Fruit fly (Drosophila melanogaster) whole organism, embryonic: ENCODE measurements around the gene wit.

ENCODE experiments used
- Atf6 ChIP-seq: fragments of 200-800 bp; sonication (Bioruptor generic); IDR thresholded peaks from 2 replicates; pipeline ENCODE4 v1.3.6; 2022; ENCODE audit warnings: missing biosample characterization, missing genetic modification characterization
- CG10209 ChIP-seq: fragments of 200-800 bp; sonication (Bioruptor generic); optimal IDR thresholded peaks from 3 replicates; lab custom pipeline; 2017; ENCODE audit warnings: missing biosample characterization, mild to moderate bottlenecking, missing genetic modification characterization, missing genetic modification reagents
- CG10543 ChIP-seq: fragments of 200-800 bp; sonication (Bioruptor generic); optimal IDR thresholded peaks from 3 replicates; lab custom pipeline; 2017; ENCODE audit warnings: missing biosample characterization, mild to moderate bottlenecking, missing genetic modification characterization, moderate library complexity
- CG11456 ChIP-seq: fragments of 200-800 bp; sonication (Bioruptor generic); IDR thresholded peaks from 3 replicates; pipeline ENCODE4 v1.3.6; 2022; ENCODE audit warnings: missing biosample characterization, missing genetic modification characterization
- CG11560 ChIP-seq: fragments of 200-800 bp; sonication (Bioruptor generic); IDR thresholded peaks from 3 replicates; pipeline ENCODE4 v1.3.6; 2022; ENCODE audit warnings: missing biosample characterization, missing genetic modification characterization
- CG12071 ChIP-seq: fragments of 200-800 bp; sonication (Bioruptor generic); optimal IDR thresholded peaks from 3 replicates; lab custom pipeline; 2018; ENCODE audit warnings: missing biosample characterization, mild to moderate bottlenecking, missing genetic modification characterization
- CG12299 ChIP-seq: fragments of 200-800 bp; sonication (Bioruptor generic); optimal IDR thresholded peaks from 2 replicates; lab custom pipeline; 2018; ENCODE audit warnings: missing biosample characterization, mild to moderate bottlenecking, missing genetic modification characterization
- CG13287 ChIP-seq: fragments of 200-800 bp; sonication (Bioruptor generic); IDR thresholded peaks from 2 replicates; pipeline ENCODE4 v1.3.6; 2022; ENCODE audit warnings: missing biosample characterization, missing genetic modification characterization; ENCODE audit not compliant: partially characterized antibody
- CG13894 ChIP-seq: fragments of 200-800 bp; sonication (Bioruptor generic); optimal IDR thresholded peaks from 3 replicates; lab custom pipeline; 2018; ENCODE audit warnings: missing biosample characterization, mild to moderate bottlenecking, missing genetic modification characterization, moderate library complexity
- CG14667 ChIP-seq: fragments of 200-800 bp; sonication (Bioruptor generic); IDR thresholded peaks from 2 replicates; pipeline ENCODE4 v1.3.6; 2022; ENCODE audit warnings: missing biosample characterization, missing genetic modification characterization
- CG1647 ChIP-seq: fragments of 200-800 bp; sonication (Bioruptor generic); optimal IDR thresholded peaks from 3 replicates; lab custom pipeline; 2016; ENCODE audit warnings: missing biosample characterization, missing genetic modification characterization
- CG17328 ChIP-seq: fragments of 200-800 bp; sonication (Bioruptor generic); IDR thresholded peaks from 2 replicates; pipeline ENCODE4 v1.3.6; 2022; ENCODE audit warnings: missing biosample characterization, missing genetic modification characterization
- CG17612 ChIP-seq: fragments of 200-800 bp; sonication (Bioruptor generic); IDR thresholded peaks from 2 replicates; pipeline ENCODE4 v1.3.6; 2022; ENCODE audit warnings: missing biosample characterization, missing genetic modification characterization
- CG2199 ChIP-seq: fragments of 200-800 bp; sonication (Bioruptor generic); IDR thresholded peaks from 3 replicates; pipeline ENCODE4 v1.3.6; 2022; ENCODE audit warnings: missing biosample characterization, missing genetic modification characterization
- CG32532 ChIP-seq: fragments of 200-800 bp; sonication (Bioruptor generic); IDR thresholded peaks from 2 replicates; pipeline ENCODE4 v1.3.6; 2022; ENCODE audit warnings: missing biosample characterization, missing genetic modification characterization
- CG33557 ChIP-seq: fragments of 200-800 bp; sonication (Bioruptor generic); optimal IDR thresholded peaks from 2 replicates; lab custom pipeline; 2019; ENCODE audit warnings: missing biosample characterization, mild to moderate bottlenecking, missing genetic modification characterization, moderate library complexity
- CG34224 ChIP-seq: fragments of 200-800 bp; sonication (Bioruptor generic); IDR thresholded peaks from 3 replicates; pipeline ENCODE4 v1.3.6; 2022; ENCODE audit warnings: missing biosample characterization, missing genetic modification characterization; ENCODE audit not compliant: partially characterized antibody
- CG4730 ChIP-seq: fragments of 200-800 bp; sonication (Bioruptor generic); IDR thresholded peaks from 2 replicates; pipeline ENCODE4 v1.3.6; 2022; ENCODE audit warnings: missing biosample characterization, missing genetic modification characterization
- CG8290 ChIP-seq, 3 experiments: fragments of 200-800 bp; sonication (Bioruptor generic); optimal IDR thresholded peaks; 2 replicates each; lab custom pipeline; 2016 to 2019; ENCODE audit warnings: missing biosample characterization in 3 of 3, missing genetic modification characterization in 3 of 3, mild to moderate bottlenecking in 2 of 3, moderate library complexity in 1 of 3
- CTCF ChIP-seq: fragments of 200-800 bp; sonication (Bioruptor generic); optimal IDR thresholded peaks from 2 replicates; lab custom pipeline; 2017; ENCODE audit warnings: missing biosample characterization, mild to moderate bottlenecking, missing genetic modification characterization, moderate library complexity
- Dip2 ChIP-seq: fragments of 200-800 bp; sonication (Bioruptor generic); IDR thresholded peaks from 2 replicates; pipeline ENCODE4 v1.3.6; 2022; ENCODE audit warnings: missing biosample characterization, missing genetic modification characterization
- Fer1 ChIP-seq: fragments of 200-800 bp; sonication (Bioruptor generic); optimal IDR thresholded peaks from 2 replicates; lab custom pipeline; 2017; ENCODE audit warnings: missing biosample characterization, mild to moderate bottlenecking, missing genetic modification characterization
- H15 ChIP-seq: fragments of 200-800 bp; sonication (Bioruptor generic); IDR thresholded peaks from 3 replicates; pipeline ENCODE4 v1.3.6; 2022; ENCODE audit warnings: missing biosample characterization, missing genetic modification characterization
- Med ChIP-seq: fragments of 200-800 bp; sonication (Bioruptor generic); peaks from one replicate; lab custom pipeline; 2016; ENCODE audit warnings: missing biosample characterization, missing genetic modification characterization, mild to moderate bottlenecking, inconsistent platforms, moderate library complexity
- Myb ChIP-seq: fragments of 200-800 bp; sonication (Bioruptor generic); optimal IDR thresholded peaks from 2 replicates; lab custom pipeline; 2016; ENCODE audit warnings: missing biosample characterization, missing genetic modification characterization
- Opbp ChIP-seq: fragments of 200-800 bp; sonication (Bioruptor generic); IDR thresholded peaks from 3 replicates; pipeline ENCODE4 v1.3.6; 2022; ENCODE audit warnings: missing biosample characterization, missing genetic modification characterization; ENCODE audit not compliant: partially characterized antibody
- Xbp1 ChIP-seq: fragments of 200-800 bp; sonication (Bioruptor generic); optimal IDR thresholded peaks from 3 replicates; lab custom pipeline; 2016; ENCODE audit warnings: missing biosample characterization, mild to moderate bottlenecking, missing genetic modification characterization
- ase ChIP-seq: fragments of 200-800 bp; sonication (Bioruptor generic); IDR thresholded peaks from 3 replicates; pipeline ENCODE4 v1.3.6; 2022; ENCODE audit warnings: missing biosample characterization, missing genetic modification characterization
- ash1 ChIP-seq: fragments of 200-800 bp; sonication (Bioruptor generic); optimal IDR thresholded peaks from 2 replicates; lab custom pipeline; 2018; ENCODE audit warnings: missing biosample characterization, mild to moderate bottlenecking, missing genetic modification characterization
- chinmo ChIP-seq: fragments of 200-800 bp; sonication (Bioruptor generic); IDR thresholded peaks from 4 replicates; pipeline ENCODE4 v1.3.6; 2022; ENCODE audit warnings: missing biosample characterization, missing genetic modification characterization; ENCODE audit not compliant: partially characterized antibody
- dati ChIP-seq: fragments of 200-800 bp; sonication (Bioruptor generic); IDR thresholded peaks from 2 replicates; pipeline ENCODE4 v1.3.6; 2022; ENCODE audit warnings: missing biosample characterization, missing genetic modification characterization
- gcm ChIP-seq: fragments of 200-800 bp; sonication (Bioruptor generic); optimal IDR thresholded peaks from 2 replicates; lab custom pipeline; 2019; ENCODE audit warnings: missing biosample characterization, mild to moderate bottlenecking, missing genetic modification characterization, moderate library complexity
- her ChIP-seq: fragments of 200-800 bp; sonication (Bioruptor generic); optimal IDR thresholded peaks from 2 replicates; lab custom pipeline; 2016; ENCODE audit warnings: missing biosample characterization, missing genetic modification characterization
- inv ChIP-seq: fragments of 200-800 bp; sonication (Bioruptor generic); IDR thresholded peaks from 2 replicates; pipeline ENCODE4 v1.3.6; 2022; ENCODE audit warnings: missing biosample characterization, missing genetic modification characterization; ENCODE audit not compliant: partially characterized antibody
- mam ChIP-seq: fragments of 200-800 bp; sonication (Bioruptor generic); optimal IDR thresholded peaks from 3 replicates; lab custom pipeline; 2016; ENCODE audit warnings: missing biosample characterization, missing genetic modification characterization
- odd ChIP-seq: fragments of 200-800 bp; sonication (Bioruptor generic); optimal IDR thresholded peaks from 2 replicates; lab custom pipeline; 2017; ENCODE audit warnings: missing biosample characterization, mild to moderate bottlenecking, missing genetic modification characterization
- otp ChIP-seq: fragments of 200-800 bp; sonication (Bioruptor generic); IDR thresholded peaks from 3 replicates; pipeline ENCODE4, ENCODE4 v1.3.6; 2022; ENCODE audit warnings: missing biosample characterization, missing genetic modification characterization
- pan ChIP-seq, 4 experiments: fragments of >200 bp in 3 of 4; fragments of 200-800 bp in 1 of 4; sonication (Bioruptor generic) in 1 of 4; optimal IDR thresholded peaks in 3 of 4; IDR thresholded peaks in 1 of 4; 2 replicates each; pipeline versions ENCODE4 v1.3.6 to Lab custom; 2017 to 2022; ENCODE audit warnings: missing biosample characterization in 2 of 4, missing genetic modification characterization in 2 of 4, mixed read lengths in 1 of 4
- pros ChIP-seq: fragments of 200-800 bp; sonication (Bioruptor generic); optimal IDR thresholded peaks from 3 replicates; lab custom pipeline; 2019; ENCODE audit warnings: missing biosample characterization, mild to moderate bottlenecking, missing genetic modification characterization, moderate library complexity
- ranshi ChIP-seq: fragments of 200-800 bp; sonication (Bioruptor generic); IDR thresholded peaks from 2 replicates; pipeline ENCODE4 v1.3.6; 2022; ENCODE audit warnings: missing biosample characterization, missing genetic modification characterization
- slbo ChIP-seq: fragments of 200-800 bp; sonication (Bioruptor generic); IDR thresholded peaks from 2 replicates; pipeline ENCODE4 v1.3.6; 2022; ENCODE audit warnings: missing biosample characterization, missing genetic modification characterization
- so ChIP-seq: fragments of 200-800 bp; sonication (Bioruptor generic); IDR thresholded peaks from 3 replicates; pipeline ENCODE4 v1.3.6; 2022; ENCODE audit warnings: missing biosample characterization, missing genetic modification characterization
- sob ChIP-seq: fragments of 200-800 bp; sonication (Bioruptor generic); IDR thresholded peaks from 2 replicates; pipeline ENCODE4 v1.3.6; 2022; ENCODE audit warnings: missing biosample characterization, missing genetic modification characterization
- tio ChIP-seq: fragments of 200-800 bp; sonication (Bioruptor generic); optimal IDR thresholded peaks from 2 replicates; lab custom pipeline; 2017; ENCODE audit warnings: missing biosample characterization, missing genetic modification characterization, inconsistent platforms
- z ChIP-seq: fragments of 200-800 bp; sonication (Bioruptor generic); IDR thresholded peaks from 3 replicates; pipeline ENCODE4 v1.3.6; 2022; ENCODE audit warnings: missing biosample characterization, missing genetic modification characterization
- zfh2 ChIP-seq: fragments of 200-800 bp; sonication (Bioruptor generic); optimal IDR thresholded peaks from 2 replicates; lab custom pipeline; 2016; ENCODE audit warnings: missing biosample characterization, missing genetic modification characterization

Gene wit

DNA sequence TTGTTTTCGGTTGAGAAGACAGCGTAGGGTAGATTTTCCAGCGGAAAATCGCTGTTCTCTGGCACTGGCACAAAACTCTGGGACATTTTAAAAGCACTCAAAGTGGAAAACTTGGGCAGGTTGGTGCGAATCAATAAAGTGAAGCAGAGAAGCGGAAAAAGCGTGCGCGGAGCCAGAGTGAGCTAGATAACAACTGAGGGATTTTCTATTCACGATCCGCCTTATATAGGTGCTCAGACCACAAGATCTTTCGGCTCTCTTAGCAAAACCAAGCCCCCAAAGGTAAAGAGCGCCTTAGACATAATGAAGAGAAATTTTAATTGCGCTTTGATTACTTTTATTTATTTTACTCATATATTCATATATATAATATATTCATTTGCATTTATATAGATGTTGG lies 2.2 kb upstream of the wit start, which contains the start of gene Faa (continued):
- TF ChIP-seq CG13287 (GFP tag; lab: Robert Waterston, UW) (peak; percentile 30; the same call in 1 of the 2 replicates), CG2199 (GFP tag; lab: Robert Waterston, UW) (0 out of 3 replicates have a peak, but pooled peaks have one; percentile 37), CG8290 (GFP tag; optimal IDR thresholded peaks at IDR 0.05; lab: Kevin White, UChicago) (no peak), CG8290 (tag; optimal IDR thresholded peaks at IDR 0.05; lab: Kevin White, UChicago) (peak in 1 of 2 experiments; percentile 17), Opbp (GFP tag; lab: Robert Waterston, UW) (0 out of 3 replicates have a peak, but pooled peaks have one; percentile 16), CG10543 (GFP tag; lab: Kevin White, UChicago) (no peak), CG4730 (GFP tag; lab: Robert Waterston, UW) (no peak), Myb (GFP tag; lab: Kevin White, UChicago) (no peak), z (GFP tag; lab: Robert Waterston, UW) (peak; percentile 93)

DNA sequence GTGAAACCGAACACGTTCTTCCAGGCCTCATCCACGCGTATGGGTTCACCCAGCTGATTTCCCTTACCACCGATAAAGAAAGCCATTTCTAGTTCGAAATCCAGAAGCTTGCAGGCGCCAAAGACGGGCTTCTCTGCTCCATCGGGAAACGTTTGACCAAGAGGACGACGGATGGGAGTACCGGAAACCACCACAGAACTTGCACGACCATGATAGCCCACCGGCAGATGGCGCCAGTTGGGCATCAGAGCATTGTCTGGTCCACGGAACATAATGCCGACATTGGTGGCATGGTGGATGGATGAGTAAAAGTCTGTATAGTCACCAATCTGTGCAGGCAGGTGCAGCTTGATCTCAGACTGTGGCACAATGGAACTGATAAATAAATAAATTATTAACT lies 1.2 kb upstream of the wit start:
- no peak for TF ChIP-seq ase (GFP tag; lab: Robert Waterston, UW)
- no peak for TF ChIP-seq Opbp (GFP tag; lab: Robert Waterston, UW)
- 0 out of 4 replicates have a peak, but pooled peaks have one; percentile 14 for TF ChIP-seq chinmo (GFP tag; lab: Robert Waterston, UW)
- TF ChIP-seq Med (GFP tag; lab: Kevin White, UChicago): peak; percentile 72
- no peak for TF ChIP-seq gcm
- TF ChIP-seq CG13894 (tag; lab: Kevin White, UChicago): peak; percentile 30
- no peak for TF ChIP-seq CG34224 (GFP tag; lab: Robert Waterston, UW)
- TF ChIP-seq Dip2 (GFP tag; lab: Robert Waterston, UW): peak; percentile 84
- TF ChIP-seq H15 (GFP tag; lab: Robert Waterston, UW): 0 out of 3 replicates have a peak, but pooled peaks have one; percentile 17
- peak; percentile 89 for TF ChIP-seq CTCF (GFP tag; lab: Kevin White, UChicago)

DNA sequence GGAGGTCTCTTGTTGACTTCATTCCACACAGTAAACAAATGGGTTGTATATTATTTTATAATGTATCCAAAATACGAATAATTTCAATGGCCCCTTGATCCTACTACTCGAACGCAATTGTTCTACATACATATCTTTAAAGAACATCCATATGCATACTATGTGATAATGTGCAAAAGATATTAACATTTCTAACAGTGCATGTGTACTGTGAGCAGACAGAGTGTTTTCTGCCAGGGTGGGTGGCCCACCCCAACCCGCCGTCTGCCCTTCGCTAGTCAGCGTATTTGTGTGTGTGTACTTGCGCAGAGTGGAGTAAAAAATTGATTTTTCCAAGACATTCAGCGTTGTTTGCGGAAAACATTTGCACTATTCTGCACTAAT lies 529 bp downstream of the wit start:
- TF ChIP-seq CG14667: peak; percentile 67
- TF ChIP-seq CG17612 (GFP tag; lab: Robert Waterston, UW): peak; percentile 52
- no peak for TF ChIP-seq pros (GFP tag; lab: Kevin White, UChicago)
- no peak for TF ChIP-seq CG10209 (GFP tag; lab: Kevin White, UChicago)
- peak; percentile 23 for TF ChIP-seq tio
- peak; percentile 64; the same call in 1 of the 3 replicates for TF ChIP-seq otp
- TF ChIP-seq dati (GFP tag; lab: Robert Waterston, UW): peak; percentile 58; the same call in 1 of the 2 replicates
- TF ChIP-seq CG12071: peak; percentile 78
- TF ChIP-seq ranshi (GFP tag; lab: Robert Waterston, UW): peak; percentile 83
- peak; percentile 76; the same call in 1 of the 3 replicates for TF ChIP-seq CG2199 (GFP tag; lab: Robert Waterston, UW)
- no peak for TF ChIP-seq odd (GFP tag; lab: Kevin White, UChicago)
- TF ChIP-seq so (GFP tag; lab: Robert Waterston, UW): peak; percentile 8; the same call in 1 of the 3 replicates
- TF ChIP-seq her: no peak
- peak; percentile 74 for TF ChIP-seq Atf6 (GFP tag; lab: Robert Waterston, UW)
- peak; percentile 64 for TF ChIP-seq Xbp1
- no peak for TF ChIP-seq pan (optimal IDR thresholded peaks at IDR 0.05; lab: Kevin White, UChicago)
- TF ChIP-seq pan (GFP tag; optimal IDR thresholded peaks at IDR 0.05 in 1 of 2, IDR thresholded peaks at IDR 0.05 in 1 of 2): peak in 1 of 2 experiments; percentile 81
- no peak for TF ChIP-seq CG11560 (tag; lab: Robert Waterston, UW)
- TF ChIP-seq CG32532 (GFP tag; lab: Robert Waterston, UW): peak; percentile 79
- no peak for TF ChIP-seq CG33557 (GFP tag; lab: Kevin White, UChicago)
- no peak for TF ChIP-seq ash1 (GFP tag; lab: Kevin White, UChicago)
- no peak for TF ChIP-seq CG8290 (GFP tag; optimal IDR thresholded peaks at IDR 0.05; lab: Kevin White, UChicago)
- TF ChIP-seq CG8290 (tag; optimal IDR thresholded peaks at IDR 0.05; lab: Kevin White, UChicago): peak in 1 of 2 experiments; percentile 95
- peak; percentile 7 for TF ChIP-seq CG1647 (GFP tag; lab: Kevin White, UChicago)
- no peak for TF ChIP-seq mam (GFP tag; lab: Kevin White, UChicago)
- TF ChIP-seq inv (GFP tag; lab: Robert Waterston, UW): no peak
- peak; percentile 79 for TF ChIP-seq CG11456
- no peak for TF ChIP-seq zfh2 (GFP tag; lab: Kevin White, UChicago)
- TF ChIP-seq slbo: peak; percentile 88
- TF ChIP-seq CG17328 (GFP tag; lab: Robert Waterston, UW): peak; percentile 79
- TF ChIP-seq Fer1 (GFP tag; lab: Kevin White, UChicago): peak; percentile 51
- peak; percentile 32 for TF ChIP-seq CG12299
- TF ChIP-seq sob (GFP tag; lab: Robert Waterston, UW): peak; percentile 79
